Fruit fly (Drosophila melanogaster) whole organism, pupa: Measurements from ENCODE around the gene mmy.

Experiments
- CG10348 ChIP-seq: fragments of 200-800 bp; sonication (Bioruptor generic); IDR thresholded peaks from 2 replicates; pipeline ENCODE4 v1.3.6; 2022; ENCODE audit warnings: missing biosample characterization, missing genetic modification characterization
- CG12605 ChIP-seq: fragments of 200-800 bp; sonication (Bioruptor generic); IDR thresholded peaks from 2 replicates; pipeline ENCODE4 v1.3.6; 2022; ENCODE audit warnings: missing biosample characterization, missing genetic modification characterization
- CG13204 ChIP-seq: fragments of 200-800 bp; sonication (Bioruptor generic); optimal IDR thresholded peaks from 2 replicates; lab custom pipeline; 2018; ENCODE audit warnings: missing biosample characterization, mild to moderate bottlenecking, missing genetic modification characterization, moderate library complexity
- CG14655 ChIP-seq: fragments of 200-800 bp; sonication (Bioruptor generic); optimal IDR thresholded peaks from 3 replicates; lab custom pipeline; 2017; ENCODE audit warnings: mild to moderate bottlenecking, missing biosample characterization, missing genetic modification reagents, missing genetic modification characterization
- CG15710 ChIP-seq: fragments of 200-800 bp; sonication (Bioruptor generic); optimal IDR thresholded peaks from 2 replicates; lab custom pipeline; 2018; ENCODE audit warnings: missing biosample characterization, mild to moderate bottlenecking, missing genetic modification characterization, moderate library complexity
- CG17806 ChIP-seq: fragments of 200-800 bp; sonication (Bioruptor generic); optimal IDR thresholded peaks from 2 replicates; lab custom pipeline; 2018; ENCODE audit warnings: missing biosample characterization, mild to moderate bottlenecking, missing genetic modification characterization, moderate library complexity
- CG32121 ChIP-seq: fragments of 200-800 bp; sonication (Bioruptor generic); IDR thresholded peaks from 2 replicates; pipeline ENCODE4 v1.3.6; 2022; ENCODE audit warnings: missing biosample characterization, missing genetic modification characterization
- CG34367 ChIP-seq: fragments of 200-800 bp; sonication (Bioruptor generic); optimal IDR thresholded peaks from 2 replicates; lab custom pipeline; 2018; ENCODE audit warnings: missing biosample characterization, mild to moderate bottlenecking, missing genetic modification characterization
- CG4496 ChIP-seq: fragments of 200-800 bp; sonication (Bioruptor generic); IDR thresholded peaks from 3 replicates; pipeline ENCODE4 v1.3.6; 2022; ENCODE audit warnings: missing biosample characterization, missing genetic modification characterization
- CG8159 ChIP-seq: fragments of 200-800 bp; sonication (Bioruptor generic); optimal IDR thresholded peaks from 3 replicates; lab custom pipeline; 2018; ENCODE audit warnings: missing biosample characterization, mild to moderate bottlenecking, missing genetic modification characterization, moderate library complexity
- CG8301 ChIP-seq: fragments of 200-800 bp; sonication (Bioruptor generic); optimal IDR thresholded peaks from 2 replicates; lab custom pipeline; 2018; ENCODE audit warnings: missing biosample characterization, mild to moderate bottlenecking, missing genetic modification characterization
- CG9948 ChIP-seq: fragments of 200-800 bp; sonication (Bioruptor generic); optimal IDR thresholded peaks from 2 replicates; lab custom pipeline; 2018; ENCODE audit warnings: missing biosample characterization, mild to moderate bottlenecking, missing genetic modification characterization, moderate library complexity
- D1 ChIP-seq: fragments of 200-800 bp; sonication (Bioruptor generic); optimal IDR thresholded peaks from 2 replicates; lab custom pipeline; 2018; ENCODE audit warnings: missing biosample characterization, mild to moderate bottlenecking, missing genetic modification characterization, moderate library complexity
- EcR ChIP-seq: fragments of 200-800 bp; sonication (Bioruptor generic); optimal IDR thresholded peaks from 3 replicates; lab custom pipeline; 2019; ENCODE audit warnings: missing biosample characterization, missing genetic modification characterization, mild to moderate bottlenecking, moderate library complexity, missing genetic modification reagents
- Ets98B ChIP-seq: fragments of 200-800 bp; sonication (Bioruptor generic); IDR thresholded peaks from 2 replicates; pipeline ENCODE4 v1.3.6; 2022; ENCODE audit warnings: missing biosample characterization, missing genetic modification characterization
- Pif1A ChIP-seq: fragments of 200-800 bp; sonication (Bioruptor generic); optimal IDR thresholded peaks from 3 replicates; lab custom pipeline; 2016; ENCODE audit warnings: missing biosample characterization, missing genetic modification characterization
- Pif1B ChIP-seq: fragments of 200-800 bp; sonication (Bioruptor generic); optimal IDR thresholded peaks from 3 replicates; lab custom pipeline; 2016; ENCODE audit warnings: missing biosample characterization, missing genetic modification characterization
- Snoo ChIP-seq: fragments of 200-800 bp; sonication (Bioruptor generic); optimal IDR thresholded peaks from 3 replicates; lab custom pipeline; 2017; ENCODE audit warnings: missing biosample characterization, mild to moderate bottlenecking, missing genetic modification characterization, inconsistent platforms
- fd96Ca ChIP-seq: fragments of 200-800 bp; sonication (Bioruptor generic); IDR thresholded peaks from 3 replicates; pipeline ENCODE4 v1.3.6; 2022; ENCODE audit warnings: missing biosample characterization, missing genetic modification characterization
- gl ChIP-seq: fragments of 200-800 bp; sonication (Bioruptor generic); optimal IDR thresholded peaks from 2 replicates; lab custom pipeline; 2018; ENCODE audit warnings: missing biosample characterization, mild to moderate bottlenecking, missing genetic modification characterization
- rn ChIP-seq: fragments of 200-800 bp; sonication (Bioruptor generic); IDR thresholded peaks from 2 replicates; pipeline ENCODE4 v1.3.6; 2022; ENCODE audit warnings: missing biosample characterization, missing genetic modification characterization

mmy gene

DNA sequence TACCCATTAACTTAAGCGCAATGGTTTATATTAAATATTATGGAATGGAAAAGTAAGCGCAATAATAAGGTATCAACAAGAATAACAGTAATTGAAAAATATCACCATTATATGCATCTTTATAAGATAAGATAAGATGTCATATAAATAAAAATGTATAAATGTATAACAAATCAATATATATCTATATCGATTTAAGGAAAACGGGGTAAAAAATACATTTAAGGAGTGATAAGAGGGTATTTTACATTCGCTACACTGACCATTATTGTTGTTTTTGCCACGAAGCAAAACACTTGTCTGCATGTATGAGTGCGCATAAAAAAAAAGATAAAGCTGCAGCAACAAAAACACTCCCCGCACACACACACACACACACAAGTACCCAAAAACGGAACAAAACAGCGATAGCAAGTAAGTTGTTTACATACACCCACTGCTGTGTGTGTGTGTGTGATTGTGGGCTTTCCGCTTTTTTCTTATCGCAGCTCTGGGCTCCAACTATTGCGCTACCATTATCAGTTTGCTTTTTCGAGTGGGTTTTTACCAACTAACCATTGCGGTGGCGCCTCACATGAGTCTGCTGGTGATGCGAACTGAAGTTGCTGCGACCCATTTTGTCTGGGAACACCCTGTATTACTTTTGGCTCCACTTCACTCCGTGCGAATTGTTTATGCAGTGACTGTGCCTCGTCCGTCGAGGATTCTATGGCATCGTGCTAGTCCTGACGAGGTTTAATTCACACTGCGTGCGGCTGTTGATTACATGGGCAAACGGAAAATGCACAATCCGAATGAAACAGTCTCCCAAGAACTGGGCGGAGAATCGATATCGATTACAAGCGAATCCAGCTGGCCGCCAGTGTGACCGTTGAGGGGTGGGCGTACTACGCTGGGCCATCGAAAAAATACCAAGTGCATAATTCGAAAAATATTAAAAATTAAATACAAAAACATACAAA is at the start of gene mmy:
mmy (minus strand) TSS at position 829 of the 962 bp plus-strand sequence.
- TF ChIP-seq CG8159 (tag; lab: Kevin White, UChicago) (peak; percentile 83), CG9948 (tag; lab: Kevin White, UChicago) (peak; percentile 75), Pif1A (GFP tag; lab: Kevin White, UChicago) (peak; percentile 58), CG15710 (tag; lab: Kevin White, UChicago) (peak; percentile 77), CG14655 (GFP tag; lab: Kevin White, UChicago) (peak; percentile 72), CG17806 (tag; lab: Kevin White, UChicago) (peak; percentile 57), rn (peak; percentile 38; the same call in 1 of the 2 replicates), CG10348 (GFP tag; lab: Robert Waterston, UW) (no peak), fd96Ca (peak; percentile 79; the same call in 2 of the 3 replicates), EcR (no peak), CG13204 (GFP tag; lab: Kevin White, UChicago) (peak; percentile 44), D1 (tag; lab: Kevin White, UChicago) (no peak), CG32121 (GFP tag; lab: Robert Waterston, UW) (peak; percentile 67; the same call in 1 of the 2 replicates), CG8301 (peak; percentile 71), CG34367 (tag; lab: Kevin White, UChicago) (peak; percentile 44), Pif1B (GFP tag; lab: Kevin White, UChicago) (peak; percentile 34), CG12605 (GFP tag; lab: Robert Waterston, UW) (peak; percentile 75), Ets98B (GFP tag; lab: Robert Waterston, UW) (peak; percentile 74), gl (tag; lab: Kevin White, UChicago) (peak; percentile 23), Snoo (tag; lab: Kevin White, UChicago) (peak; percentile 56), CG4496 (GFP tag; lab: Robert Waterston, UW) (peak; percentile 82)

DNA sequence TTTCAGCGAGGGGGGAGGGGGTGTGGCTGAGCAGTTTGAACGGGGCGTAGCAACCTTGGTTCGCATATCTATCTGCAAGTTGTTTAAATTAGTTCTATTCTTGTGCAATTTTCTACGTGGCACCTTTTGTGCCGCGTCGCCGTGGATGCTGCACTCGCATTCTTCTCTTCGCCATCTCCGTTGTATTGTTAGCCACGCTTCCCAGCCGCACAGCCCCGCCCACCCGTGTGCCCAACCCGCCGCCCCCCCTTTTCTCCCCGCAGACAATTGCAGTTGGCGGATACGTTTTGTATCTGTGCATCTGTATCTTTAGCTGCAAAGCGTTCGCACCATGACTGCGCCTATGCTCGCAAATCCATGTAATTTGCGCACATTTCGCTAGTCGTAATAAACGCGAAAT is 40.2 kb upstream of the mmy start:
- 0 out of 3 replicates have a peak, but pooled peaks have one; percentile 45 for TF ChIP-seq CG4496 (GFP tag; lab: Robert Waterston, UW)
- TF ChIP-seq CG9948 (tag; lab: Kevin White, UChicago), result no peak
- no peak for TF ChIP-seq Pif1A (GFP tag; lab: Kevin White, UChicago)
- TF ChIP-seq CG13204 (GFP tag; lab: Kevin White, UChicago), result no peak
- no peak for TF ChIP-seq D1 (tag; lab: Kevin White, UChicago)
- no peak for TF ChIP-seq rn
- no peak for TF ChIP-seq CG10348 (GFP tag; lab: Robert Waterston, UW)
- no peak for TF ChIP-seq CG12605 (GFP tag; lab: Robert Waterston, UW)
- TF ChIP-seq Ets98B (GFP tag; lab: Robert Waterston, UW), result peak; percentile 58
- TF ChIP-seq CG15710 (tag; lab: Kevin White, UChicago), result no peak
- no peak for TF ChIP-seq Pif1B (GFP tag; lab: Kevin White, UChicago)
- TF ChIP-seq CG17806 (tag; lab: Kevin White, UChicago), result no peak
- TF ChIP-seq CG8301, result no peak
- no peak for TF ChIP-seq gl (tag; lab: Kevin White, UChicago)
- no peak for TF ChIP-seq CG8159 (tag; lab: Kevin White, UChicago)
- no peak for TF ChIP-seq CG34367 (tag; lab: Kevin White, UChicago)
- no peak for TF ChIP-seq EcR
- no peak for TF ChIP-seq CG14655 (GFP tag; lab: Kevin White, UChicago)
- no peak for TF ChIP-seq Snoo (tag; lab: Kevin White, UChicago)
- TF ChIP-seq fd96Ca, result peak; percentile 68; the same call in 2 of the 3 replicates
- TF ChIP-seq CG32121 (GFP tag; lab: Robert Waterston, UW), result peak; percentile 75

DNA sequence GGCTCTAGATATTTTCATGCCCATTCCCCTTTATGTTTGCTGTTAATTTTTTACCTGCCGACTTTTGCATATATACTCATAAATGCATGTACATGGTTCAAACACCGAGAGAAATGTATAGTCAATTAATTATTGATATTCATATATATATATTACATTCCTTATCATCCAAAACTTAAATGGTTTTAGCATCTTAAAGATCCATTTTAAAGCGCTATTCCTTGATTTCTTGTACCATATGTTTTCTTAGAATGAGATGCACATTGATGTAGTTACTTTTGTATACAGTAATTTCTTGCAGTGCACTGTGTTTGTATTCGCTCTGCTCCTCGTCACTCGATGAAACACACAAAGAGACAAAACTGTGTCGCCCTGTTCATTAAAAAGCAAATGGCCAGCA is 35.0 kb upstream of the mmy start:
- peak; percentile 64 for TF ChIP-seq CG15710 (tag; lab: Kevin White, UChicago)
- peak; percentile 63 for TF ChIP-seq CG14655 (GFP tag; lab: Kevin White, UChicago)
- no peak for TF ChIP-seq D1 (tag; lab: Kevin White, UChicago)
- TF ChIP-seq gl (tag; lab: Kevin White, UChicago), result no peak
- no peak for TF ChIP-seq CG12605 (GFP tag; lab: Robert Waterston, UW)
- peak; percentile 13 for TF ChIP-seq Snoo (tag; lab: Kevin White, UChicago)
- TF ChIP-seq CG4496 (GFP tag; lab: Robert Waterston, UW), result peak; percentile 77
- no peak for TF ChIP-seq EcR
- no peak for TF ChIP-seq CG10348 (GFP tag; lab: Robert Waterston, UW)
- no peak for TF ChIP-seq CG8159 (tag; lab: Kevin White, UChicago)
- TF ChIP-seq Pif1A (GFP tag; lab: Kevin White, UChicago), result peak; percentile 64
- TF ChIP-seq CG17806 (tag; lab: Kevin White, UChicago), result peak; percentile 59
- no peak for TF ChIP-seq CG34367 (tag; lab: Kevin White, UChicago)
- no peak for TF ChIP-seq CG13204 (GFP tag; lab: Kevin White, UChicago)
- TF ChIP-seq Ets98B (GFP tag; lab: Robert Waterston, UW), result peak; percentile 62; the same call in 1 of the 2 replicates
- TF ChIP-seq fd96Ca, result no peak
- peak; percentile 64 for TF ChIP-seq CG8301
- no peak for TF ChIP-seq rn
- 0 out of 2 replicates have a peak, but pooled peaks have one; percentile 42 for TF ChIP-seq CG32121 (GFP tag; lab: Robert Waterston, UW)
- peak; percentile 36 for TF ChIP-seq Pif1B (GFP tag; lab: Kevin White, UChicago)
- peak; percentile 49 for TF ChIP-seq CG9948 (tag; lab: Kevin White, UChicago)

DNA sequence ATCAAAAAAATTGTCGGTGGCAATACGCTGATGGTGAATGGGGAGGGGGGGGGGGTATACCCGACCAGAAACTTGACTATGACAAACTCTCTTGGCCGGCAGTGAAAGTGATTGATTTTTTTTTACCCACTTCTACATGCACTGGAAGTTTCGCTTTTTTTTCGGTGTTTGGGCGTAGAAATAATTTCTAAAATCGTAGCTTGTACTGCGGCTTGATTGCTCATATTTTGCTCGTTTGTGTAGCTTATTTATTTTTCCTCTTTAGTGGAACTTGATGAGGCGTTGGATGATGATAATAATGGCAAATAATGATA is 30.0 kb upstream of the mmy start:
- TF ChIP-seq CG12605 (GFP tag; lab: Robert Waterston, UW) (no peak), fd96Ca (no peak), Ets98B (GFP tag; lab: Robert Waterston, UW) (no peak), D1 (tag; lab: Kevin White, UChicago) (no peak), CG8159 (tag; lab: Kevin White, UChicago) (no peak), Snoo (tag; lab: Kevin White, UChicago) (no peak), Pif1A (GFP tag; lab: Kevin White, UChicago) (no peak), Pif1B (GFP tag; lab: Kevin White, UChicago) (no peak), CG17806 (tag; lab: Kevin White, UChicago) (no peak), CG13204 (GFP tag; lab: Kevin White, UChicago) (no peak), CG8301 (no peak), CG9948 (tag; lab: Kevin White, UChicago) (no peak), CG4496 (GFP tag; lab: Robert Waterston, UW) (no peak), CG34367 (tag; lab: Kevin White, UChicago) (no peak), CG15710 (tag; lab: Kevin White, UChicago) (no peak)
